Worm (Caenorhabditis elegans): ENCODE results near the gene M01F1.4.

M01F1.4 gene

DNA sequence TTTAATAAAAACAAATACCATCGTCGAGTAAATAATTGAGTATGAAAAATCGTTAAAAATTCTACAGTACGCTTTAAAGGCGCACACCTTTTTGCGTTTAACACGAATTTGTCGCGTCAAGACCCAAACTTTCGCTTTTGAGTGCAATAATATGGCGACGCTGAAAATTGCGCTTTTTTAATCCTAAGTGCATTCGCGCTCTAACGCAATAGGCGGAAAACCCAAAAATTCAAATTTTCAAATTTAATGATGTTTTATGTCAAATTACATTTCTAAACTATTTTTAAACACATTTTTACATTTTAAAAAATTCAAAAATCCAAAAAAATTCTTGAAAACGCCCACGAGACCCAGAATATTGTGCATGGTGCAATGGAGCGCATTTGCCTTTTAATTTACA lies 2.0 kb upstream of the M01F1.4 start:
- TF ChIP-seq ref-1 (GFP tag; conservative IDR thresholded peaks at IDR 0.05): no peak
- no peak for TF ChIP-seq ztf-23 (GFP tag; IDR thresholded peaks at IDR 0.05)
- TF ChIP-seq med-1 (GFP tag; optimal IDR thresholded peaks at IDR 0.05; ENCODE audit: insufficient read depth): no peak
- no peak for TF ChIP-seq tab-1 (GFP tag; IDR thresholded peaks at IDR 0.05)

DNA sequence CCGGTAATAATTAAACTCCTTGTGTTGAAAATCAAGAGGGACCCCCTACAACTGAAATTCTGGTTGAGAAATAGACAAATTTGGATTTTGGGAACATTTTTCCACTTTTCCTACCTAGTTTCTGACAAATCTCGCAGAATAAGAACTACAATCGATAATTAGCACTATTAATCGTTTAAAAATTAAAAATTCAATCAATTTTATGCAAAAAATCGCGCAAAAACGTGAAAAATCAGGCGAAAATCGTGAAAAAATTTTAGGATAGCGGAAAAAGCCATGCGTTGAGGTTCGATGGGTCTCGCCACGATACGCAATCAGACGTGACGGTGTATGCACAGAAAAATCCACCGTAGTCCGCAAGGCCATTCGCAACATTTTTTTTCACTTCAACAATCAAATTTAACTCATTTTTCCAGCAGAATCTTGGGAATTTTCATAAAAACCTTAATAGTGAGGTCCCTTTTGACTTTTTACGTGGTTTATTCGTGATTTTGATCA lies 4.7 kb downstream of the M01F1.4 start, which contains the start of gene lias-1:
Gene lias-1 (minus strand): TSS at position 51 of the 498 bp plus-strand sequence.
- TF ChIP-seq cog-1 (tag; optimal IDR thresholded peaks at IDR 0.05) (peak; percentile 12), ztf-29 (GFP tag; IDR thresholded peaks at IDR 0.05) (no peak), ztf-23 (GFP tag; IDR thresholded peaks at IDR 0.05) (peak; percentile 72)

DNA sequence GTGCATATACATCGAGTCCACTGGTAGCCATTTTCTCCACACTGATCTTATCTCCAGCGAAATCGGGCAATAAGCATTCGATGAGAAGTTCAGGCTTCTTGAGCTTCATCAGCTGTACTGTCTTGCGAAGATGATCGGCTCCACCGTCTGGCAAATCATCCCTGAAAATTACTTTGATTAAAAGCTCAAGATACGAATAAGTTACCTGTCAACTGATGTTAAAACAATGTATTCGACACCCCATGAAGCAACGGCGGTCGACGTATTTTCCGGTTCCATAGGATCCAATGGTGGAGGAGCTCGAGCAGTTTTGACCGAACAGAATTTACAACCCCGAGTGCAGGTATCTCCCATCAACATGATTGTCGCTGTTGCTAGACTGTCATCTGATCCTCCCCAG lies 5.6 kb downstream of the M01F1.4 start:
- TF ChIP-seq med-1 (GFP tag; optimal IDR thresholded peaks at IDR 0.05; ENCODE audit: insufficient read depth) (no peak), ztf-29 (GFP tag; IDR thresholded peaks at IDR 0.05) (no peak), flt-1 (GFP tag; IDR thresholded peaks at IDR 0.05) (no peak), T22C8.4 (GFP tag; IDR thresholded peaks at IDR 0.05) (no peak), cog-1 (tag; optimal IDR thresholded peaks at IDR 0.05) (no peak), ref-1 (GFP tag; conservative IDR thresholded peaks at IDR 0.05) (no peak), klf-2 (GFP tag; conservative IDR thresholded peaks at IDR 0.05) (no peak), tab-1 (GFP tag; IDR thresholded peaks at IDR 0.05) (no peak), ztf-23 (GFP tag; IDR thresholded peaks at IDR 0.05) (no peak)

DNA sequence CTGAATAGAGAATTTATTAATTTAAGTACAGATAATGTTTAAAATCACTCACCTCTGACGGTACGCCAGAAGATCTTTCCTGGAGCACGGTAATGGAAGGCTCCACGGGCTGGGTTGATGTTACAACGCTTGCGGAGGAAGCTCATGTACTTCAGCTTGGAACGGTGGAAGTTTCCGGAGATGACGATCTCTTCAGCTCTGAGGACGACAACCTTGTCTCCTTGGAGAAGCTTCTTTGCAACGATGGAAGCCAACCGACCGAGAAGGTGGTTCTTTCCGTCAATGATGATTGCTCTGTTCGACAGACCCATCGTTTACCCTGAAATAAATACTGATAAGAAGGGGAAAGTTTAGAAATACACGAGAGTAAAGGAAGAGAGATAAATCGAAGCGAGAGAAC lies 6.5 kb downstream of the M01F1.4 start, which contains the start of gene rpl-16:
Gene rpl-16 (minus strand): TSS at position 319 of the 400 bp plus-strand sequence.
- TF ChIP-seq cog-1 (tag; optimal IDR thresholded peaks at IDR 0.05) (no peak), ztf-29 (GFP tag; IDR thresholded peaks at IDR 0.05) (no peak), flt-1 (GFP tag; IDR thresholded peaks at IDR 0.05) (no peak), ztf-23 (GFP tag; IDR thresholded peaks at IDR 0.05) (no peak), T22C8.4 (GFP tag; IDR thresholded peaks at IDR 0.05) (no peak), tab-1 (GFP tag; IDR thresholded peaks at IDR 0.05) (no peak), klf-2 (GFP tag; conservative IDR thresholded peaks at IDR 0.05) (no peak)

DNA sequence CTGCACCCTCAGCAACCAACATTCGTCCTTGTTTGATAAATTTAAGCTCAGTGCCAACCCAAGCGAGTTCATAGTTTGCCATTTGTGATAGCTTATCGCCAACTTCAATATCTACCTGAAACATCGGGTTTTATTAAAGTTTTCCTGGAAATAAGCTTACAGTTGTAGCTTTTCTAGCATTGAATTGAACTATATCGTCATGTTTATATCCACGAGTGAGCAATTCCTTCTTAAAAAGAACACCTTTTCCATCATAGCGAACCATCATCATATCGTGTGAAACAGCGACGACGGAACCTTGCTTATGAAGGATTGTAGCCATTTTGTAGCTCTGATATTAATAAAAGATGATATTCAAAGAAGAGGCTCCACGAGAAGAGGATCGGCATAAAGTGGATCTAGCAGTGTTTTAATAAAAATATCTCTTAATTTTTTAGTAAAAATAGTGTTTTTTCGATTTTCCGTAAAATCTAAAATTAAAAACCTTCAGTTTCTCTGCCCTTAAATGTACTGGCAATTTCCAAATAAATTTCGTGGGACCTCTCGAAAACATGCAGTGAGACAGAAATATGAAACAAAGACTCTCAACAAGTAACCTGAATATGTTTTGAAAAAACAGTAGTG lies 7.5 kb downstream of the M01F1.4 start, which contains the start of gene M01F1.8:
Gene M01F1.8 (minus strand): TSS at position 335 of the 624 bp plus-strand sequence.
- TF ChIP-seq klf-2 (GFP tag; conservative IDR thresholded peaks at IDR 0.05): no peak
- TF ChIP-seq ref-1 (GFP tag; conservative IDR thresholded peaks at IDR 0.05): no peak
- no peak for TF ChIP-seq med-1 (GFP tag; optimal IDR thresholded peaks at IDR 0.05; ENCODE audit: insufficient read depth)
- TF ChIP-seq cog-1 (tag; optimal IDR thresholded peaks at IDR 0.05): no peak
- no peak for TF ChIP-seq ztf-29 (GFP tag; IDR thresholded peaks at IDR 0.05)
- no peak for TF ChIP-seq ztf-23 (GFP tag; IDR thresholded peaks at IDR 0.05)
- no peak for TF ChIP-seq flt-1 (GFP tag; IDR thresholded peaks at IDR 0.05)
- TF ChIP-seq T22C8.4 (GFP tag; IDR thresholded peaks at IDR 0.05): no peak
- TF ChIP-seq tab-1 (GFP tag; IDR thresholded peaks at IDR 0.05): no peak

DNA sequence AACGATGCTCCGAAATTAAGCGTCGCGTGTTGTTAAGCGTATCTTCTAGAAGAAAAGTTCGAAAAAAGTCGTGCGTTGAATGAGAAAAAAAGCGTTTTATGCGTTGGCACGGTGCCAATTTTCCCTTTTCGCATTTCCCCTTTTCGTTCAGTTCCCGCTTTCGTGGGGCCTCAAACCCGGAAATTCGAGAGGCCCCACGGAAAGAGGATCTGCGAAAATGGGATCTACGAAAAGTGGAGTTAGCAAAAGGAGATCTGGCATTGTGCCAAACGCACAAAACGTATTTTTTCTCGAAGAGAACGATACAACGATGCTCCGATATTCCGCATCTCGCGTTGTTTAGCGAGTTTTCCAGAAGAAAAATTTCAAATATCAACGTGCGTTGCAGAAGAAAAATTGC lies 10.0 kb downstream of the M01F1.4 start:
- TF ChIP-seq ref-1 (GFP tag; conservative IDR thresholded peaks at IDR 0.05) (peak; percentile 94), tab-1 (GFP tag; IDR thresholded peaks at IDR 0.05) (peak; percentile 91), med-1 (GFP tag; optimal IDR thresholded peaks at IDR 0.05; ENCODE audit: insufficient read depth) (no peak), cog-1 (tag; optimal IDR thresholded peaks at IDR 0.05) (peak; percentile 97), ztf-23 (GFP tag; IDR thresholded peaks at IDR 0.05) (peak; percentile 97), ztf-29 (GFP tag; IDR thresholded peaks at IDR 0.05) (peak; percentile 89), T22C8.4 (GFP tag; IDR thresholded peaks at IDR 0.05) (peak; percentile 93), klf-2 (GFP tag; conservative IDR thresholded peaks at IDR 0.05) (peak; percentile 99), flt-1 (GFP tag; IDR thresholded peaks at IDR 0.05) (peak; percentile 97)

DNA sequence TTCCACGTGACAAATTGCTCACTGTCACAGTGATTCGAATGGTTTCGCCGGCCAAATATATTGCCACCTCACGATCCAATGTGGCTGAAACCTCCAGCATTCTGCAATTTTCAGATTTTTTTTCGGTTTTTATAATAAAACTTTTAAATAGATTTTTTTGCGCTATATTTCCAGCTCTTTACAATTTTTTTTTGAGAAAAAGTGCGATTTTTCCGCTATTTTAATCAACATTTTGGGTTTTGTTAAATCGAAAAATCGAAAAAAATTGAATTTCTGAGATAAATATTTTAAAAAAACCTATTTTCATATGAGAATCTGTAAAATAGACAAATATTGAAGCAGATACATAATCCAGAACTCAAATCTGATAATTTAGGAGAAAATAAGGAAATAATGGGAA lies 10.9 kb downstream of the M01F1.4 start, which contains the start of gene M01F1.9:
Gene M01F1.9 (minus strand): TSS at position 101 of the 400 bp plus-strand sequence.
- TF ChIP-seq ztf-23 (GFP tag; IDR thresholded peaks at IDR 0.05): no peak
- no peak for TF ChIP-seq flt-1 (GFP tag; IDR thresholded peaks at IDR 0.05)
- no peak for TF ChIP-seq med-1 (GFP tag; optimal IDR thresholded peaks at IDR 0.05; ENCODE audit: insufficient read depth)

DNA sequence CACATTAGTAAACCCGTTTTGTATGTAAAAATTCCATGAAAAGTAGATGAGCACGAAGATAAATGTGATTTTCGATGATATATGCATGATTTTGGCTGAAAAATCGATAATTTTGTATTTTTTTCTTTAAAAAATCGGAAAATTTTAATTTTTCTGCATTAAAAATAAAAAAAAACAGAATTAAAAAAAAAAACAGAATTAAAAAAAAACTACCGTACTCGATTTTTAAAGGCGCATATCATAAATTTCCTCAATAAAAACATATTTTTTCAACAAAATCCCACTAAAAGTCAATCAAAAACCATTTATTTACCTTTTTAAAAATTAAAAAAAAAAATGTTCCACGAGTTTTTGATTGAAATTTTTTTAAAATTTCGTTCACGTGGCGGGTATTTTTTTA lies 16.7 kb downstream of the M01F1.4 start, which contains the start of gene gly-14:
Gene gly-14 (minus strand): TSS at position 101 of the 400 bp plus-strand sequence.
- TF ChIP-seq T22C8.4 (GFP tag; IDR thresholded peaks at IDR 0.05) (no peak), cog-1 (tag; optimal IDR thresholded peaks at IDR 0.05) (no peak), flt-1 (GFP tag; IDR thresholded peaks at IDR 0.05) (no peak), ztf-29 (GFP tag; IDR thresholded peaks at IDR 0.05) (no peak), med-1 (GFP tag; optimal IDR thresholded peaks at IDR 0.05; ENCODE audit: insufficient read depth) (no peak), tab-1 (GFP tag; IDR thresholded peaks at IDR 0.05) (no peak), ztf-23 (GFP tag; IDR thresholded peaks at IDR 0.05) (no peak), ref-1 (GFP tag; conservative IDR thresholded peaks at IDR 0.05) (no peak)

DNA sequence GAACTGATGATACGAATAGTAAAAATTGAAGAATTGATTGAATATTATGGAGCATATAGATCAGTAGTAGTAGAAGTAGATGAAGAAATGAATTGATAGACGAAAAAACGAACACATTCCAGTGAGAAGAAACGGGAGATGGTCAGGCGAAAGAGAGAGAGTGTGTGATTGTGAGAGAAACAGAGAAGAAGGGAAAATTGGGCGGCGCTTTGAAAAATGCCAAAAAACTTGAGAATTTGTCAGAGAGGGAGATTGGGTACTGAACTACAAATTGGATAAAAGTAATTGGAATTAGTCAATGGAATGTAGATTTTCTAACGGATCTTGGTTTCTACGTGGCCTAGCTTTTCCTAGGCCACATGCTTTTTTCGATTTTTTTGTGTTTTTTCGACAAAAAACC lies 21.6 kb downstream of the M01F1.4 start, which contains the start of gene C34C12.7:
Gene C34C12.7 (minus strand): TSS at position 118 of the 400 bp plus-strand sequence.
- TF ChIP-seq med-1 (GFP tag; optimal IDR thresholded peaks at IDR 0.05; ENCODE audit: insufficient read depth) (no peak), T22C8.4 (GFP tag; IDR thresholded peaks at IDR 0.05) (no peak), cog-1 (tag; optimal IDR thresholded peaks at IDR 0.05) (no peak), flt-1 (GFP tag; IDR thresholded peaks at IDR 0.05) (no peak), klf-2 (GFP tag; conservative IDR thresholded peaks at IDR 0.05) (no peak), ztf-23 (GFP tag; IDR thresholded peaks at IDR 0.05) (no peak), ztf-29 (GFP tag; IDR thresholded peaks at IDR 0.05) (no peak), tab-1 (GFP tag; IDR thresholded peaks at IDR 0.05) (no peak), ref-1 (GFP tag; conservative IDR thresholded peaks at IDR 0.05) (no peak)

DNA sequence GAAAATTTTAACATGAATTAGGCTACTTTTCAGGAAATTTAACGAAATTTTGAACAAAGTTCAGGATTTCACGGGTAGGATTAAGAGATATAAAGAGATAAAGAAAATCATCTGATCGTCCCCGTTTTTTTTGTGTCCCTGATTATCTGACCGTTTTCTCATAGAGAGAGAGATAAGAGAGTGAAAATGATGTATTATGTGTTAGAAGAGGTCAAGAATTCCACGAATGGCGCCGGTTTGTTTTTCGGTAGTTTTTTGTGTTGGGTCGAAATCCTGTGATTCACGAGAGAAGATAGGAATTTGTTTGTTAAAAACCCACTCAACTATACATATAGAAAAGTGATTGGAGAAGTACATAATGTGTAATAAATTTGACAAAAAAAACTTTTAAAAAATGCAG lies 22.7 kb downstream of the M01F1.4 start:
- no peak for TF ChIP-seq T22C8.4 (GFP tag; IDR thresholded peaks at IDR 0.05)
- no peak for TF ChIP-seq tab-1 (GFP tag; IDR thresholded peaks at IDR 0.05)
- no peak for TF ChIP-seq ztf-23 (GFP tag; IDR thresholded peaks at IDR 0.05)
- no peak for TF ChIP-seq flt-1 (GFP tag; IDR thresholded peaks at IDR 0.05)
- no peak for TF ChIP-seq med-1 (GFP tag; optimal IDR thresholded peaks at IDR 0.05; ENCODE audit: insufficient read depth)
- TF ChIP-seq cog-1 (tag; optimal IDR thresholded peaks at IDR 0.05): no peak
- no peak for TF ChIP-seq klf-2 (GFP tag; conservative IDR thresholded peaks at IDR 0.05)
- TF ChIP-seq ztf-29 (GFP tag; IDR thresholded peaks at IDR 0.05): no peak
